Worm (Caenorhabditis elegans) whole organism, midembryonic: ENCODE measurements around the gene F59A7.7.

ENCODE experiments used
- cog-1 ChIP-seq: sonication (generic microtip); optimal IDR thresholded peaks from 2 replicates; lab custom pipeline; 2016; ENCODE audit warnings: missing genetic modification characterization, missing compliant biosample characterization
- flt-1 ChIP-seq: fragments of 200-800 bp; sonication (Bioruptor generic); IDR thresholded peaks from 2 replicates; pipeline ENCODE4 v1.3.6; 2022; ENCODE audit warnings: missing genetic modification characterization, missing compliant biosample characterization

- TF ChIP-seq flt-1 (GFP tag; lab: Robert Waterston, UW) (no peak), cog-1 (no peak)
Measured at ce11 chrV:2022374-2022773, 10.5 kb downstream of the F59A7.7 start, which contains the start of gene F59A7.5.
